Worm (Caenorhabditis elegans): ENCODE data around the gene C55C3.7.

Gene C55C3.7

ce11 chrIV:5667191-5667590 lies 15.3 kb downstream of the C55C3.7 start (continued):
- no peak for TF ChIP-seq ceh-32 (tag; optimal IDR thresholded peaks at IDR 0.05; ENCODE audit: poor library complexity)
- no peak for TF ChIP-seq nhr-237 (tag; optimal IDR thresholded peaks at IDR 0.05)
- no peak for TF ChIP-seq arid-1 (GFP tag; conservative IDR thresholded peaks at IDR 0.05)
- no peak for TF ChIP-seq set-16 (GFP tag; IDR thresholded peaks at IDR 0.05)
- TF ChIP-seq D1046.2 (GFP tag; IDR thresholded peaks at IDR 0.05): no peak
- TF ChIP-seq aly-2 (tag; optimal IDR thresholded peaks at IDR 0.05): no peak
- no peak for TF ChIP-seq mdt-29 (GFP tag; IDR thresholded peaks at IDR 0.05)
- TF ChIP-seq hmg-1.1 (GFP tag; IDR thresholded peaks at IDR 0.05): peak; percentile 40; the same call in 1 of the 2 replicates
- TF ChIP-seq sdz-12 (GFP tag; optimal IDR thresholded peaks at IDR 0.05): no peak
- TF ChIP-seq hif-1 (tag; optimal IDR thresholded peaks at IDR 0.05): peak in 1 of 2 experiments; percentile 23
- TF ChIP-seq nhr-41 (GFP tag; IDR thresholded peaks at IDR 0.05): no peak
- TF ChIP-seq lir-3 (tag; optimal IDR thresholded peaks at IDR 0.05): no peak
- no peak for TF ChIP-seq spr-1 (tag; optimal IDR thresholded peaks at IDR 0.05)
- no peak for TF ChIP-seq nhr-102 (tag; optimal IDR thresholded peaks at IDR 0.05)
- TF ChIP-seq nhr-111 (GFP tag; optimal IDR thresholded peaks at IDR 0.05): no peak
- TF ChIP-seq Y75B8A.6 (GFP tag; IDR thresholded peaks at IDR 0.05): no peak
- TF ChIP-seq mep-1 (tag; optimal IDR thresholded peaks at IDR 0.05): peak; percentile 57
- no peak for TF ChIP-seq Y48G9A.11 (GFP tag; IDR thresholded peaks at IDR 0.05)
- TF ChIP-seq nhr-77 (tag; optimal IDR thresholded peaks at IDR 0.05): peak; percentile 16
- TF ChIP-seq lin-1 (GFP tag; IDR thresholded peaks at IDR 0.05): no peak
- peak; percentile 71 for TF ChIP-seq dve-1 (tag; optimal IDR thresholded peaks at IDR 0.05; ENCODE audit: insufficient read depth)
- no peak for TF ChIP-seq T20F7.1 (GFP tag; optimal IDR thresholded peaks at IDR 0.05)
- TF ChIP-seq unc-39 (tag; optimal IDR thresholded peaks at IDR 0.05): no peak
- no peak for TF ChIP-seq spr-3 (GFP tag; optimal IDR thresholded peaks at IDR 0.05)
- no peak for TF ChIP-seq fos-1 (tag; optimal IDR thresholded peaks at IDR 0.05)
- TF ChIP-seq ceh-82 (tag; optimal IDR thresholded peaks at IDR 0.05): no peak
- no peak for TF ChIP-seq lin-29 (GFP tag; IDR thresholded peaks at IDR 0.05)
- no peak for TF ChIP-seq F49E8.2 (tag; optimal IDR thresholded peaks at IDR 0.05; ENCODE audit: borderline replicate concordance)
- TF ChIP-seq F26F4.8 (GFP tag; conservative IDR thresholded peaks at IDR 0.05): no peak
- TF ChIP-seq pqm-1 (tag; optimal IDR thresholded peaks at IDR 0.05): no peak
- TF ChIP-seq rbr-2 (tag; optimal IDR thresholded peaks at IDR 0.05): peak; percentile 5
- no peak for TF ChIP-seq aha-1 (tag)
- no peak for TF ChIP-seq Y5F2A.4 (GFP tag; optimal IDR thresholded peaks at IDR 0.05)
- TF ChIP-seq unc-130 (GFP tag; optimal IDR thresholded peaks at IDR 0.05): no peak
- no peak for TF ChIP-seq pha-4 (GFP tag; IDR thresholded peaks at IDR 0.05)
- no peak for TF ChIP-seq pha-4 (tag; optimal IDR thresholded peaks at IDR 0.05)
- TF ChIP-seq fkh-10 (GFP tag; optimal IDR thresholded peaks at IDR 0.05): no peak
- TF ChIP-seq lin-39 (tag; optimal IDR thresholded peaks at IDR 0.05): no peak
- TF ChIP-seq dmd-9 (GFP tag; IDR thresholded peaks at IDR 0.05): 0 out of 2 replicates have a peak, but pooled peaks have one; percentile 5
- TF ChIP-seq dmd-8 (GFP tag; IDR thresholded peaks at IDR 0.05): no peak
- TF ChIP-seq ceh-20 (GFP tag; IDR thresholded peaks at IDR 0.05): 0 out of 2 replicates have a peak, but pooled peaks have one; percentile 17
- 0 out of 2 replicates have a peak, but pooled peaks have one; percentile 54 for TF ChIP-seq php-3 (GFP tag; IDR thresholded peaks at IDR 0.05)
- TF ChIP-seq vab-7 (GFP tag; IDR thresholded peaks at IDR 0.05): 0 out of 2 replicates have a peak, but pooled peaks have one; percentile 16
- TF ChIP-seq ces-1 (GFP tag; optimal IDR thresholded peaks at IDR 0.05): no peak
- peak; percentile 50 for TF ChIP-seq nhr-28 (tag; optimal IDR thresholded peaks at IDR 0.05)
- TF ChIP-seq daf-16 (GFP tag; optimal IDR thresholded peaks at IDR 0.05): peak in 1 of 2 experiments; percentile 86
- peak; percentile 88 for TF ChIP-seq daf-16 (tag; optimal IDR thresholded peaks at IDR 0.05)
- TF ChIP-seq madf-9 (GFP tag; conservative IDR thresholded peaks at IDR 0.05): no peak
- peak; percentile 64 for TF ChIP-seq nhr-6 (tag; optimal IDR thresholded peaks at IDR 0.05)
- TF ChIP-seq hlh-30 (tag; optimal IDR thresholded peaks at IDR 0.05; ENCODE audit: insufficient read depth): peak; percentile 45
- TF ChIP-seq lim-7 (GFP tag; IDR thresholded peaks at IDR 0.05): no peak
- TF ChIP-seq jun-1 (tag; optimal IDR thresholded peaks at IDR 0.05): no peak

All from whole organism, L4 larva.